Worm (Caenorhabditis elegans) whole organism, L4 larva: ENCODE data around the gene rde-1.

Source experiments
- D1046.2 ChIP-seq: fragments of 200-800 bp; sonication (Bioruptor generic); IDR thresholded peaks from 2 replicates; pipeline ENCODE4 v1.3.6; 2022; ENCODE audit warnings: missing genetic modification characterization, missing compliant biosample characterization
- F44E2.7 ChIP-seq: fragments of 200-800 bp; sonication (Bioruptor generic); IDR thresholded peaks from 2 replicates; pipeline ENCODE4 v2.1.2; 2022; ENCODE audit warnings: missing genetic modification characterization, missing compliant biosample characterization
- R02D3.7 ChIP-seq: fragments of 150-350 bp; sonication (generic microtip); optimal IDR thresholded peaks from 3 replicates; lab custom pipeline; 2014; ENCODE audit warnings: missing biosample characterization, missing genetic modification characterization
- T20F7.1 ChIP-seq: fragments of 200-800 bp; sonication (Bioruptor generic); optimal IDR thresholded peaks from 2 replicates; lab custom pipeline; 2018; ENCODE audit warnings: mild to moderate bottlenecking, missing genetic modification characterization, missing compliant biosample characterization
- Y48G9A.11 ChIP-seq: fragments of 200-800 bp; sonication (Bioruptor generic); IDR thresholded peaks from 2 replicates; pipeline ENCODE4 v1.3.6; 2022; ENCODE audit warnings: missing genetic modification reagents, missing genetic modification characterization, missing compliant biosample characterization
- Y5F2A.4 ChIP-seq: fragments of 200-800 bp; sonication (Bioruptor generic); optimal IDR thresholded peaks from 2 replicates; lab custom pipeline; 2018; ENCODE audit warnings: mild to moderate bottlenecking, missing genetic modification characterization, missing compliant biosample characterization
- Y75B8A.6 ChIP-seq: fragments of 200-800 bp; sonication (Bioruptor generic); IDR thresholded peaks from 2 replicates; pipeline ENCODE4 v1.3.6; 2022; ENCODE audit warnings: missing genetic modification reagents, missing genetic modification characterization, missing compliant biosample characterization
- ZK337.2 ChIP-seq: fragments of 200-800 bp; sonication (Bioruptor generic); IDR thresholded peaks from 2 replicates; pipeline ENCODE4 v1.3.6; 2022; ENCODE audit warnings: missing genetic modification reagents, missing genetic modification characterization, missing compliant biosample characterization
- ama-1 ChIP-seq: fragments of 150-350 bp; optimal IDR thresholded peaks from 2 replicates; lab custom pipeline; 2014; ENCODE audit warnings: inconsistent platforms, mixed read lengths
- ceh-20 ChIP-seq: fragments of 200-800 bp; sonication (Bioruptor generic); IDR thresholded peaks from 2 replicates; pipeline ENCODE4 v1.3.6; 2022; ENCODE audit warnings: missing genetic modification reagents, missing genetic modification characterization, missing compliant biosample characterization
- ceh-32 ChIP-seq: sonication (generic microtip); optimal IDR thresholded peaks from 2 replicates; lab custom pipeline; 2016; ENCODE audit warnings: mild to moderate bottlenecking, missing genetic modification characterization, missing compliant biosample characterization; ENCODE audit not compliant: poor library complexity
- ceh-62 ChIP-seq: sonication (generic microtip); optimal IDR thresholded peaks from 2 replicates; lab custom pipeline; 2017; ENCODE audit warnings: missing biosample characterization, missing genetic modification characterization
- ceh-82 ChIP-seq: sonication (generic microtip); optimal IDR thresholded peaks from 2 replicates; lab custom pipeline; 2017; ENCODE audit warnings: missing biosample characterization, missing genetic modification characterization
- ces-1 ChIP-seq: fragments of 150-350 bp; sonication (generic microtip); optimal IDR thresholded peaks from 4 replicates; lab custom pipeline; 2014; ENCODE audit warnings: missing biosample characterization, missing genetic modification reagents, missing genetic modification characterization
- cey-2 ChIP-seq: sonication (generic microtip); optimal IDR thresholded peaks from 3 replicates; lab custom pipeline; 2017; ENCODE audit warnings: missing genetic modification characterization, mild to moderate bottlenecking, missing compliant biosample characterization, antibody characterized with exemption, borderline replicate concordance; ENCODE audit not compliant: insufficient read depth
- ctbp-1 ChIP-seq: fragments of 200-800 bp; sonication (Bioruptor generic); IDR thresholded peaks from 2 replicates; pipeline ENCODE4 v1.3.6; 2022; ENCODE audit warnings: missing genetic modification reagents, missing genetic modification characterization, missing compliant biosample characterization
- daf-12 ChIP-seq: fragments of 150-350 bp; optimal IDR thresholded peaks from 2 replicates; lab custom pipeline; 2014; ENCODE audit warnings: missing biosample characterization, missing genetic modification reagents, missing genetic modification characterization
- daf-16 ChIP-seq, 3 experiments: sonication (generic microtip); optimal IDR thresholded peaks; 2 replicates each; lab custom pipeline; 2016 to 2017; ENCODE audit warnings: missing genetic modification characterization in 3 of 3, missing genetic modification reagents in 3 of 3, mild to moderate bottlenecking in 2 of 3, missing compliant biosample characterization in 2 of 3, missing biosample characterization in 1 of 3, moderate library complexity in 1 of 3
- daf-8 ChIP-seq: fragments of 200-800 bp; sonication (Bioruptor generic); IDR thresholded peaks from 2 replicates; pipeline ENCODE4 v1.3.6; 2022; ENCODE audit warnings: missing genetic modification characterization, missing compliant biosample characterization
- dmd-6 ChIP-seq: fragments of 200-800 bp; sonication (Bioruptor generic); IDR thresholded peaks from 2 replicates; pipeline ENCODE4 v1.3.6; 2022; ENCODE audit warnings: missing genetic modification reagents, missing genetic modification characterization, missing compliant biosample characterization
- dpl-1 ChIP-seq: fragments of 150-350 bp; optimal IDR thresholded peaks from 2 replicates; lab custom pipeline; 2014; ENCODE audit warnings: missing biosample characterization, missing genetic modification reagents, missing genetic modification characterization
- egl-43 ChIP-seq: fragments of 200-800 bp; sonication (Bioruptor generic); IDR thresholded peaks from 2 replicates; pipeline ENCODE4 v1.3.6; 2022; ENCODE audit warnings: missing genetic modification reagents, missing genetic modification characterization, missing compliant biosample characterization
- fkh-10 ChIP-seq: fragments of 150-350 bp; optimal IDR thresholded peaks from 2 replicates; lab custom pipeline; 2014; ENCODE audit warnings: missing biosample characterization, missing genetic modification reagents, missing genetic modification characterization
- hmg-1.1 ChIP-seq: fragments of 200-800 bp; sonication (Bioruptor generic); IDR thresholded peaks from 2 replicates; pipeline ENCODE4 v1.3.6; 2022; ENCODE audit warnings: missing genetic modification reagents, missing genetic modification characterization, missing compliant biosample characterization
- jun-1 ChIP-seq: fragments of 150-350 bp; optimal IDR thresholded peaks from 2 replicates; lab custom pipeline; 2014; ENCODE audit warnings: missing biosample characterization, missing genetic modification reagents, missing genetic modification characterization
- lin-13 ChIP-seq: fragments of 150-350 bp; optimal IDR thresholded peaks from 2 replicates; lab custom pipeline; 2014; ENCODE audit warnings: missing biosample characterization, missing genetic modification reagents, missing genetic modification characterization
- lin-39 ChIP-seq: fragments of 150-350 bp; optimal IDR thresholded peaks from 2 replicates; lab custom pipeline; 2014; ENCODE audit warnings: missing biosample characterization, missing genetic modification reagents, missing genetic modification characterization
- lsy-2 ChIP-seq, 2 experiments: fragments of 150-350 bp in 1 of 2; sonication (generic microtip) in 1 of 2; optimal IDR thresholded peaks; 2 replicates each; lab custom pipeline; 2014 to 2017; ENCODE audit warnings: missing biosample characterization in 2 of 2, missing genetic modification characterization in 2 of 2
- mdl-1 ChIP-seq, 2 experiments: fragments of 150-350 bp in 1 of 2; sonication (generic microtip) in 1 of 2; optimal IDR thresholded peaks; 2 replicates each; lab custom pipeline; 2014 to 2017; ENCODE audit warnings: missing biosample characterization in 2 of 2, missing genetic modification characterization in 2 of 2
- mdt-29 ChIP-seq: fragments of 200-800 bp; sonication (Bioruptor generic); IDR thresholded peaks from 2 replicates; pipeline ENCODE4 v1.3.6; 2022; ENCODE audit warnings: missing genetic modification reagents, missing genetic modification characterization, missing compliant biosample characterization
- mep-1 ChIP-seq: fragments of 150-350 bp; sonication (generic microtip); optimal IDR thresholded peaks from 3 replicates; lab custom pipeline; 2014; ENCODE audit warnings: missing biosample characterization, missing genetic modification characterization
- mes-2 ChIP-seq: sonication (generic microtip); optimal IDR thresholded peaks from 2 replicates; lab custom pipeline; 2016; ENCODE audit warnings: missing genotype, mild to moderate bottlenecking, missing genetic modification characterization, missing compliant biosample characterization; ENCODE audit not compliant: poor library complexity, severe bottlenecking
- mxl-3 ChIP-seq: fragments of 200-800 bp; sonication (Bioruptor generic); optimal IDR thresholded peaks from 2 replicates; lab custom pipeline; 2018; ENCODE audit warnings: mild to moderate bottlenecking, missing genetic modification characterization, missing compliant biosample characterization
- nhr-10 ChIP-seq: fragments of 150-350 bp; optimal IDR thresholded peaks from 2 replicates; lab custom pipeline; 2014; ENCODE audit warnings: missing biosample characterization, missing genetic modification characterization
- nhr-11 ChIP-seq: fragments of 150-350 bp; optimal IDR thresholded peaks from 2 replicates; lab custom pipeline; 2014; ENCODE audit warnings: missing biosample characterization, missing genetic modification characterization
- nhr-25 ChIP-seq: sonication (generic microtip); optimal IDR thresholded peaks from 2 replicates; lab custom pipeline; 2017; ENCODE audit warnings: missing genetic modification characterization, mild to moderate bottlenecking, missing compliant biosample characterization, antibody characterized with exemption, moderate library complexity, borderline replicate concordance; ENCODE audit not compliant: insufficient read depth
- nhr-28 ChIP-seq: fragments of 150-350 bp; optimal IDR thresholded peaks from 2 replicates; lab custom pipeline; 2014; ENCODE audit warnings: missing biosample characterization, missing genetic modification characterization
- nhr-41 ChIP-seq: fragments of 200-800 bp; sonication (Bioruptor generic); IDR thresholded peaks from 2 replicates; pipeline ENCODE4 v1.3.6; 2022; ENCODE audit warnings: missing genetic modification reagents, missing genetic modification characterization, missing compliant biosample characterization
- nhr-6 ChIP-seq: fragments of 150-350 bp; optimal IDR thresholded peaks from 2 replicates; lab custom pipeline; 2014; ENCODE audit warnings: missing biosample characterization, missing genetic modification characterization
- nhr-76 ChIP-seq: fragments of 150-350 bp; optimal IDR thresholded peaks from 2 replicates; lab custom pipeline; 2014; ENCODE audit warnings: missing biosample characterization, missing genetic modification characterization
- saeg-2 ChIP-seq: fragments of 200-800 bp; sonication (Bioruptor generic); IDR thresholded peaks from 2 replicates; pipeline ENCODE4 v1.3.6; 2022; ENCODE audit warnings: missing genetic modification reagents, missing genetic modification characterization, missing compliant biosample characterization
- skn-1 ChIP-seq: fragments of 150-350 bp; optimal IDR thresholded peaks from 2 replicates; lab custom pipeline; 2014; ENCODE audit warnings: missing biosample characterization, missing genetic modification characterization
- snpc-4 ChIP-seq: fragments of 150-350 bp; optimal IDR thresholded peaks from 2 replicates; lab custom pipeline; 2014; ENCODE audit warnings: missing biosample characterization, missing genetic modification characterization
- spr-3 ChIP-seq: fragments of 200-800 bp; sonication (Bioruptor generic); optimal IDR thresholded peaks from 2 replicates; lab custom pipeline; 2018; ENCODE audit warnings: mild to moderate bottlenecking, missing genetic modification characterization, missing compliant biosample characterization
- tra-1 ChIP-seq: fragments of 200-800 bp; sonication (Bioruptor generic); IDR thresholded peaks from 2 replicates; pipeline ENCODE4 v1.3.6; 2022; ENCODE audit warnings: missing genetic modification reagents, missing genetic modification characterization, missing compliant biosample characterization
- unc-130 ChIP-seq: sonication (generic microtip); optimal IDR thresholded peaks from 2 replicates; lab custom pipeline; 2016; ENCODE audit warnings: missing genetic modification reagents, missing genetic modification characterization, missing compliant biosample characterization
- unc-62 ChIP-seq, 3 experiments: fragments of 150-350 bp in 1 of 3; sonication (generic microtip); optimal IDR thresholded peaks in 2 of 3; peaks in 1 of 3; 1 replicate in 1 of 3; 2 replicates in 2 of 3; lab custom pipeline; 2014 to 2017; ENCODE audit warnings: missing biosample characterization in 3 of 3, missing genetic modification characterization in 3 of 3, missing genetic modification reagents in 3 of 3, missing genotype in 1 of 3
- zfp-2 ChIP-seq: sonication (generic microtip); optimal IDR thresholded peaks from 2 replicates; lab custom pipeline; 2016; ENCODE audit warnings: mild to moderate bottlenecking, missing genetic modification characterization, missing compliant biosample characterization
- zfp-3 ChIP-seq: fragments of 200-800 bp; sonication (Bioruptor generic); conservative IDR thresholded peaks from 2 replicates; pipeline ENCODE4 v1.3.6; 2022; ENCODE audit warnings: missing genetic modification reagents, missing genetic modification characterization, missing compliant biosample characterization
- ztf-11 ChIP-seq: fragments of 150-350 bp; optimal IDR thresholded peaks from 2 replicates; lab custom pipeline; 2014; ENCODE audit warnings: missing biosample characterization, missing genetic modification characterization
- ztf-7 ChIP-seq: fragments of 150-350 bp; optimal IDR thresholded peaks from 2 replicates; lab custom pipeline; 2014; ENCODE audit warnings: missing biosample characterization, missing genetic modification characterization

rde-1 gene

DNA sequence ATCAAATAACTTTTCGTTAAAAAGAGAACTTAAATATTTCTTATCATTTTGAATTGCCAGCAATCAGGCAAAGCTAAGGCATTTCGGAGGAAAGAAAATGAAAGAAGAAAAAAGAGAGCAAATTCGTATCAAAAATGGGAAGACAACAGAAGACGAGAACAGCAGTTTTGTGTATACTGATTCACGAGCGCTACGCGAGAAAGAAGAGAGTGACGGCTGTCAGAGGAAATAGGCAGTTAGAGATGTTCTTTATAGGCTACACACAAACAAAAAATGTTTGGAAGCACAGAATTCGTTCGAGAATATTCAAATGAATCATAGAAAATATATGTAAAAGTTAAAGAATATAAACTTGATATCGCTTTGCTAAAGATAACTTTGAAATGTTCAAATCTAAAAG lies 6.6 kb downstream of the rde-1 start (continued):
- TF ChIP-seq dmd-6 (GFP tag; lab: Robert Waterston, UW) (peak; percentile 59), ceh-62 (tag; lab: Kevin White, UChicago) (no peak), nhr-41 (GFP tag; lab: Robert Waterston, UW) (no peak), ztf-7 (tag; lab: Kevin White, UChicago) (peak; percentile 25), Y48G9A.11 (GFP tag; lab: Robert Waterston, UW) (no peak), zfp-3 (GFP tag; lab: Robert Waterston, UW) (no peak), lin-39 (tag; lab: Kevin White, UChicago) (no peak), daf-16 (GFP tag; optimal IDR thresholded peaks at IDR 0.05; lab: Kevin White, UChicago) (no peak), daf-16 (tag; optimal IDR thresholded peaks at IDR 0.05; lab: Kevin White, UChicago) (peak; percentile 70), nhr-10 (no peak), lin-13 (GFP tag; lab: Kevin White, UChicago) (peak; percentile 16), ceh-20 (no peak), spr-3 (GFP tag; lab: Kevin White, UChicago) (no peak), nhr-28 (tag; lab: Kevin White, UChicago) (peak; percentile 98), nhr-11 (peak; percentile 90), lsy-2 (tag; optimal IDR thresholded peaks at IDR 0.05; lab: Kevin White, UChicago) (peak in 1 of 2 experiments; percentile 15), zfp-2 (tag; lab: Kevin White, UChicago) (no peak), saeg-2 (no peak), jun-1 (tag; lab: Kevin White, UChicago) (no peak), fkh-10 (GFP tag; lab: Kevin White, UChicago) (no peak), dpl-1 (GFP tag; lab: Kevin White, UChicago) (no peak), ZK337.2 (GFP tag; lab: Robert Waterston, UW) (no peak), nhr-25 (tag; lab: Kevin White, UChicago) (no peak), Y5F2A.4 (GFP tag; lab: Kevin White, UChicago) (no peak), daf-8 (no peak), nhr-76 (tag; lab: Kevin White, UChicago) (no peak), nhr-6 (peak; percentile 2), D1046.2 (GFP tag; lab: Robert Waterston, UW) (no peak), F44E2.7 (GFP tag; lab: Robert Waterston, UW) (no peak), tra-1 (no peak), cey-2 (tag; lab: Kevin White, UChicago) (no peak), ama-1 (lab: Kevin White, UChicago) (no peak), Y75B8A.6 (GFP tag; lab: Robert Waterston, UW) (no peak), ceh-32 (tag; lab: Kevin White, UChicago) (no peak), T20F7.1 (GFP tag; lab: Kevin White, UChicago) (peak; percentile 19), mxl-3 (no peak), skn-1 (tag; lab: Kevin White, UChicago) (no peak), ces-1 (no peak), egl-43 (GFP tag; lab: Robert Waterston, UW) (no peak), snpc-4 (no peak), mdt-29 (no peak), ctbp-1 (GFP tag; lab: Robert Waterston, UW) (no peak), mes-2 (peak; percentile 13), mdl-1 (tag; optimal IDR thresholded peaks at IDR 0.05; lab: Kevin White, UChicago) (peak in 1 of 2 experiments; percentile 27), unc-130 (GFP tag; lab: Kevin White, UChicago) (no peak), R02D3.7 (tag; lab: Kevin White, UChicago) (no peak), unc-62 (GFP tag; optimal IDR thresholded peaks at IDR 0.05 in 1 of 2; lab: Kevin White, UChicago) (no peak), unc-62 (tag; optimal IDR thresholded peaks at IDR 0.05; lab: Kevin White, UChicago) (no peak), ztf-11 (tag; lab: Kevin White, UChicago) (no peak), hmg-1.1 (GFP tag; lab: Robert Waterston, UW) (no peak), ceh-82 (tag; lab: Kevin White, UChicago) (no peak), mep-1 (peak; percentile 40), daf-12 (no peak)
